Fruit fly (Drosophila melanogaster): Measurements from ENCODE around the gene Vha68-3.

DNA sequence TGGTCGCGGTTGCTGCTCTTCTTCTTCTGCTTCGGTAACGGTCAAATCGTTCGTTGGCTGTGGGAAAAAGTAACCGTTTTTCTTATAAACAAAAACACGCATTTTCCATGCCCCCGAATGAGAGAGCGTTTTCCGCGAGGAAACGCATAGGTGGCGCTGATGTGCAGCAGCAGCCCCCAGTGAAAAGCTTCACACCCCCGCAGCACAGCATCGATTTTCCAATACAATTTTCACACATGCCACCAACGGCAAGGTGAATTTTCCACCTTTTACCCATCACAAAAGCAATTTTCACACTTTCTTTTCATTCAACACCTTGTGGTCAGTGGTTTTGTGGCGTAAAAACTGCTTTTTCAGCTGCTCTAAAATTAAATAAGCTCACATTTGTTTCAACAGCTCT lies 25.1 kb downstream of the Vha68-3 start:
- TF ChIP-seq Jra (GFP tag; optimal IDR thresholded peaks at IDR 0.05), result no peak
- TF ChIP-seq Abd-B (GFP tag; optimal IDR thresholded peaks at IDR 0.05), result no peak
